Fruit fly (Drosophila melanogaster) Kc167 (cell line): ENCODE measurements around the gene aph-1.

Source experiments
- Myc ChIP-seq: fragments of >200 bp; optimal IDR thresholded peaks from 2 replicates; lab custom pipeline; 2017; ENCODE audit warnings: missing external identifiers
- Sin3A ChIP-seq: fragments of >200 bp; optimal IDR thresholded peaks from 2 replicates; lab custom pipeline; 2018; ENCODE audit warnings: missing external identifiers
- h ChIP-seq: fragments of >200 bp; optimal IDR thresholded peaks from 3 replicates; lab custom pipeline; 2018; ENCODE audit warnings: missing external identifiers
- insv ChIP-seq: fragments of >200 bp; optimal IDR thresholded peaks from 3 replicates; lab custom pipeline; 2018; ENCODE audit warnings: missing external identifiers
- psq ChIP-seq: fragments of >200 bp; optimal IDR thresholded peaks from 2 replicates; lab custom pipeline; 2017; ENCODE audit warnings: missing external identifiers
- ttk ChIP-seq: sonication (Bioruptor generic); optimal IDR thresholded peaks from 2 replicates; lab custom pipeline; 2017; ENCODE audit warnings: missing external identifiers

aph-1 gene

dm6 chr2L:2808038-2808699 lies 42.1 kb downstream of the aph-1 start:
- no peak for TF ChIP-seq psq (lab: Kevin White, UChicago)
- no peak for TF ChIP-seq ttk
- no peak for TF ChIP-seq Sin3A (lab: Kevin White, UChicago)
- TF ChIP-seq Myc (lab: Kevin White, UChicago): no peak
- no peak for TF ChIP-seq insv (lab: Kevin White, UChicago)
- no peak for TF ChIP-seq h (lab: Kevin White, UChicago)

dm6 chr2L:2810831-2811230 lies 44.8 kb downstream of the aph-1 start:
- no peak for TF ChIP-seq psq (lab: Kevin White, UChicago)
- TF ChIP-seq Myc (lab: Kevin White, UChicago): no peak
- no peak for TF ChIP-seq insv (lab: Kevin White, UChicago)
- no peak for TF ChIP-seq ttk
- TF ChIP-seq Sin3A (lab: Kevin White, UChicago): no peak
- TF ChIP-seq h (lab: Kevin White, UChicago): no peak

dm6 chr2L:2812137-2812536 lies 46.1 kb downstream of the aph-1 start, which contains the start of gene CG2964:
Gene CG2964 (plus strand): TSS chr2L:2812437.
- TF ChIP-seq Myc (lab: Kevin White, UChicago) (no peak), psq (lab: Kevin White, UChicago) (no peak), insv (lab: Kevin White, UChicago) (no peak), Sin3A (lab: Kevin White, UChicago) (no peak), ttk (no peak), h (lab: Kevin White, UChicago) (no peak)

- TF ChIP-seq Sin3A (lab: Kevin White, UChicago) (no peak), Myc (lab: Kevin White, UChicago) (no peak), h (lab: Kevin White, UChicago) (no peak), psq (lab: Kevin White, UChicago) (no peak), insv (lab: Kevin White, UChicago) (no peak), ttk (no peak)
Measured at dm6 chr2L:2815673-2816072, 49.6 kb downstream of the aph-1 start, which contains the start of gene G6P. Gene G6P (minus strand): TSS chr2L:2815760.
